Worm (Caenorhabditis elegans): ENCODE measurements around the gene Y69A2AR.12.

DNA sequence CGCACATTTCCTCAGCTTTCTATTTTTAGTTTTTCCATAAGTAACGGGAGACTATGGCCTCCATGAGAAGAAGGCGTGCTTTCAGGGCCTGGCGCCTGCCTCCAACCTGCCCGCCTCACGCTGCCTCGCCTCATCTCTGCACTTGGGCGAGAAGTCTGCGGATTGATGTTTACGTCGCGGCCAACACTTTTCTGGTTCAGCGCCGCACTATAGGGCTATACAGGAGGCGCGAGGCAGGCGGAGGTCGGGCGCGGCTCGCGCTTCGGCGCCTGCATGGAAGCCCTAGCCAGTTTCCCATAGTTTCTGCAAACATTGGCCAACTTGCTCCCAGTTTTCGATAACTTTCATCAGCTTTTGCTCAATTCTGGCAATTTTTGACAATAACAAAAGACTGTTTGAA lies 4.7 kb downstream of the Y69A2AR.12 start:
- TF ChIP-seq ceh-24 (tag; optimal IDR thresholded peaks at IDR 0.05) (no peak), nhr-11 (tag; optimal IDR thresholded peaks at IDR 0.05) (no peak)

All from whole organism, late embryonic.